Worm (Caenorhabditis elegans) whole organism, early embryonic: ENCODE measurements around the gene glf-1.

Source experiments
- aly-1 ChIP-seq: sonication (generic microtip); optimal IDR thresholded peaks from 2 replicates; lab custom pipeline; 2016; ENCODE audit warnings: missing genetic modification characterization, missing compliant biosample characterization
- ama-1 ChIP-seq: fragments of 150-350 bp; optimal IDR thresholded peaks from 2 replicates; lab custom pipeline; 2014
- ceh-36 ChIP-seq: sonication (generic microtip); optimal IDR thresholded peaks from 2 replicates; lab custom pipeline; 2016; ENCODE audit warnings: missing genetic modification characterization, inconsistent platforms, missing compliant biosample characterization
- flt-1 ChIP-seq: fragments of 200-800 bp; sonication (Bioruptor generic); IDR thresholded peaks from 2 replicates; pipeline ENCODE4 v1.3.6; 2022; ENCODE audit warnings: missing genetic modification characterization, missing compliant biosample characterization
- hmg-4 ChIP-seq: fragments of 200-800 bp; sonication (Bioruptor generic); optimal IDR thresholded peaks from 2 replicates; lab custom pipeline; 2018; ENCODE audit warnings: mild to moderate bottlenecking, missing genetic modification characterization, missing compliant biosample characterization
- hnd-1 ChIP-seq: sonication (generic microtip); optimal IDR thresholded peaks from 2 replicates; lab custom pipeline; 2016; ENCODE audit warnings: missing genetic modification characterization, missing compliant biosample characterization
- pes-1 ChIP-seq: fragments of 200-800 bp; sonication (Bioruptor generic); IDR thresholded peaks from 2 replicates; pipeline ENCODE4 v1.3.6; 2022; ENCODE audit warnings: missing genetic modification reagents, missing genetic modification characterization, missing compliant biosample characterization

DNA sequence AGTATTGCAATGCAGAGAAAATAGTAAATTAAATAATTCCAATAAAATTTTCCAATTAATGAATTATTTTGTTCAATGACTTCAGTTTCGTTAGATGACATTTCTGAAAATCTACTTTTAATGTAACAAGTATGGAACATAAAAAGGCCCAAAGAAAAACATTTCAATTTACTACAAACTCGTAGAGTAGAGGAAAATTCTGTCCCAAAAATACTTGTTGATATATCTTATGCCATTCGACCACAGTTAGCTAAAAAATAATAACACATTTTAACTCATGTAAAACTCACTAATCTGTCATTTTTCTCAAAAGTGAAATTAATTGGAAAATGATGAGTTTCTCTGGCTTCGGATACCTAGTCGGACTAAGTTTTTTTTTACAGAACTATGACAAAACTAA, 8.4 kb upstream of the glf-1 start, which contains the start of gene srv-21:
- TF ChIP-seq pes-1 (no peak), flt-1 (GFP tag; lab: Robert Waterston, UW) (no peak), ama-1 (lab: Kevin White, UChicago) (no peak), ceh-36 (tag; lab: Kevin White, UChicago) (no peak), hmg-4 (GFP tag; lab: Kevin White, UChicago) (no peak), hnd-1 (no peak), aly-1 (no peak)
